Fruit fly (Drosophila melanogaster) whole organism, embryonic: ENCODE measurements around the gene Mst77F.

Source experiments
- Bgb ChIP-seq: fragments of 200-800 bp; sonication (Bioruptor generic); IDR thresholded peaks from 2 replicates; pipeline ENCODE4 v1.3.6; 2022; ENCODE audit warnings: missing biosample characterization, missing genetic modification characterization; ENCODE audit not compliant: partially characterized antibody
- CG10366 ChIP-seq: fragments of 200-800 bp; sonication (Bioruptor generic); IDR thresholded peaks from 2 replicates; pipeline ENCODE4 v1.3.6; 2022; ENCODE audit warnings: missing biosample characterization, missing genetic modification characterization
- CG10565 ChIP-seq: fragments of 200-800 bp; sonication (Bioruptor generic); optimal IDR thresholded peaks from 3 replicates; lab custom pipeline; 2016; ENCODE audit warnings: missing biosample characterization, mild to moderate bottlenecking, missing genetic modification characterization
- CG11093 ChIP-seq: fragments of 200-800 bp; sonication (Bioruptor generic); IDR thresholded peaks from 3 replicates; pipeline ENCODE4 v1.3.6; 2022; ENCODE audit warnings: missing biosample characterization, missing genetic modification characterization
- CG11504 ChIP-seq: fragments of 200-800 bp; sonication (Bioruptor generic); optimal IDR thresholded peaks from 3 replicates; lab custom pipeline; 2019; ENCODE audit warnings: missing biosample characterization, mild to moderate bottlenecking, missing genetic modification characterization, moderate library complexity
- CG11560 ChIP-seq: fragments of 200-800 bp; sonication (Bioruptor generic); IDR thresholded peaks from 3 replicates; pipeline ENCODE4 v1.3.6; 2022; ENCODE audit warnings: missing biosample characterization, missing genetic modification characterization
- CG13624 ChIP-seq: fragments of 200-800 bp; sonication (Bioruptor generic); optimal IDR thresholded peaks from 2 replicates; lab custom pipeline; 2016; ENCODE audit warnings: missing biosample characterization, missing genetic modification characterization
- CG15011 ChIP-seq: fragments of 200-800 bp; sonication (Bioruptor generic); optimal IDR thresholded peaks from 3 replicates; lab custom pipeline; 2018; ENCODE audit warnings: missing biosample characterization, mild to moderate bottlenecking, missing genetic modification characterization
- CG1602 ChIP-seq: fragments of 200-800 bp; sonication (Bioruptor generic); optimal IDR thresholded peaks from 3 replicates; lab custom pipeline; 2016; ENCODE audit warnings: missing biosample characterization, missing genetic modification characterization
- CG16779 ChIP-seq: fragments of 200-800 bp; sonication (Bioruptor generic); IDR thresholded peaks from 2 replicates; pipeline ENCODE4 v1.3.6; 2022; ENCODE audit warnings: missing biosample characterization, missing genetic modification characterization
- CG2712 ChIP-seq: fragments of 200-800 bp; optimal IDR thresholded peaks from 3 replicates; lab custom pipeline; 2019; ENCODE audit warnings: missing biosample characterization, mild to moderate bottlenecking, missing genetic modification characterization, moderate library complexity
- CG2875 ChIP-seq: fragments of 200-800 bp; sonication (Bioruptor generic); optimal IDR thresholded peaks from 2 replicates; lab custom pipeline; 2017; ENCODE audit warnings: missing biosample characterization, mild to moderate bottlenecking, missing genetic modification characterization, missing genetic modification reagents
- CG3163 ChIP-seq: fragments of 200-800 bp; sonication (Bioruptor generic); optimal IDR thresholded peaks from 3 replicates; lab custom pipeline; 2016; ENCODE audit warnings: missing biosample characterization, missing genetic modification characterization
- CG33557 ChIP-seq: fragments of 200-800 bp; sonication (Bioruptor generic); optimal IDR thresholded peaks from 2 replicates; lab custom pipeline; 2019; ENCODE audit warnings: missing biosample characterization, mild to moderate bottlenecking, missing genetic modification characterization, moderate library complexity
- CG4617 ChIP-seq: fragments of 200-800 bp; sonication (Bioruptor generic); optimal IDR thresholded peaks from 3 replicates; lab custom pipeline; 2016; ENCODE audit warnings: missing biosample characterization, missing genetic modification characterization, borderline replicate concordance
- CG5953 ChIP-seq: fragments of 200-800 bp; sonication (Bioruptor generic); IDR thresholded peaks from 2 replicates; pipeline ENCODE4 v1.3.6; 2022; ENCODE audit warnings: missing biosample characterization, missing genetic modification characterization
- CG7271 ChIP-seq: fragments of 200-800 bp; sonication (Bioruptor generic); optimal IDR thresholded peaks from 2 replicates; lab custom pipeline; 2018; ENCODE audit warnings: missing biosample characterization, mild to moderate bottlenecking, missing genetic modification characterization, moderate library complexity
- CG7786 ChIP-seq: fragments of 200-800 bp; sonication (Bioruptor generic); optimal IDR thresholded peaks from 2 replicates; lab custom pipeline; 2016; ENCODE audit warnings: missing biosample characterization, missing genetic modification characterization
- CG7839 ChIP-seq: fragments of 200-800 bp; sonication (Bioruptor generic); optimal IDR thresholded peaks from 3 replicates; lab custom pipeline; 2018; ENCODE audit warnings: missing biosample characterization, mild to moderate bottlenecking, missing genetic modification characterization, moderate library complexity
- CG9215 ChIP-seq: fragments of 200-800 bp; sonication (Bioruptor generic); IDR thresholded peaks from 2 replicates; pipeline ENCODE4 v1.3.6; 2022; ENCODE audit warnings: missing biosample characterization, missing genetic modification characterization
- Dek ChIP-seq: fragments of 200-800 bp; sonication (Bioruptor generic); optimal IDR thresholded peaks from 3 replicates; lab custom pipeline; 2019; ENCODE audit warnings: missing biosample characterization, mild to moderate bottlenecking, missing genetic modification characterization, moderate library complexity
- Ets97D ChIP-seq: fragments of 200-800 bp; sonication (Bioruptor generic); optimal IDR thresholded peaks from 3 replicates; lab custom pipeline; 2016; ENCODE audit warnings: missing biosample characterization, missing genetic modification characterization
- HHEX ChIP-seq: fragments of 200-800 bp; sonication (Bioruptor generic); optimal IDR thresholded peaks from 3 replicates; lab custom pipeline; 2017; ENCODE audit warnings: missing biosample characterization, mild to moderate bottlenecking, missing genetic modification characterization, missing genetic modification reagents
- Hand ChIP-seq: fragments of 200-800 bp; sonication (Bioruptor generic); optimal IDR thresholded peaks from 2 replicates; lab custom pipeline; 2017; ENCODE audit warnings: mild to moderate bottlenecking, missing biosample characterization, missing genetic modification reagents, missing genetic modification characterization
- Med ChIP-seq: fragments of 200-800 bp; sonication (Bioruptor generic); peaks from one replicate; lab custom pipeline; 2016; ENCODE audit warnings: missing biosample characterization, missing genetic modification characterization, mild to moderate bottlenecking, inconsistent platforms, moderate library complexity
- Nf-YC ChIP-seq: fragments of 200-800 bp; optimal IDR thresholded peaks from 3 replicates; lab custom pipeline; 2019; ENCODE audit warnings: missing biosample characterization, mild to moderate bottlenecking, missing genetic modification characterization, moderate library complexity
- Sox102F ChIP-seq: fragments of 200-800 bp; sonication (Bioruptor generic); optimal IDR thresholded peaks from 2 replicates; lab custom pipeline; 2018; ENCODE audit warnings: missing biosample characterization, mild to moderate bottlenecking, missing genetic modification characterization, moderate library complexity
- Spps ChIP-seq: fragments of 200-800 bp; sonication (Bioruptor generic); optimal IDR thresholded peaks from 2 replicates; lab custom pipeline; 2018; ENCODE audit warnings: missing biosample characterization, mild to moderate bottlenecking, missing genetic modification characterization
- YL-1 ChIP-seq: fragments of 200-800 bp; sonication (Bioruptor generic); optimal IDR thresholded peaks from 3 replicates; lab custom pipeline; 2017; ENCODE audit warnings: missing biosample characterization, mild to moderate bottlenecking, missing genetic modification characterization
- chinmo ChIP-seq: fragments of 200-800 bp; sonication (Bioruptor generic); IDR thresholded peaks from 4 replicates; pipeline ENCODE4 v1.3.6; 2022; ENCODE audit warnings: missing biosample characterization, missing genetic modification characterization; ENCODE audit not compliant: partially characterized antibody
- chn ChIP-seq: fragments of 200-800 bp; sonication (Bioruptor generic); optimal IDR thresholded peaks from 2 replicates; lab custom pipeline; 2016; ENCODE audit warnings: missing biosample characterization, missing genetic modification characterization
- crc ChIP-seq: fragments of 200-800 bp; sonication (Bioruptor generic); optimal IDR thresholded peaks from 2 replicates; lab custom pipeline; 2016; ENCODE audit warnings: missing biosample characterization, missing genetic modification characterization
- crp ChIP-seq, 2 experiments: fragments of 200-800 bp; sonication (Bioruptor generic); optimal IDR thresholded peaks; 2 replicates in 1 of 2; 3 replicates in 1 of 2; lab custom pipeline; 2017; ENCODE audit warnings: missing biosample characterization in 2 of 2, missing genetic modification characterization in 2 of 2, mild to moderate bottlenecking in 1 of 2, moderate library complexity in 1 of 2
- dysf ChIP-seq: fragments of 200-800 bp; sonication (Bioruptor generic); IDR thresholded peaks from 3 replicates; pipeline ENCODE4 v1.3.6; 2022; ENCODE audit warnings: missing biosample characterization, missing genetic modification characterization
- gfzf ChIP-seq: fragments of 200-800 bp; sonication (Bioruptor generic); optimal IDR thresholded peaks from 2 replicates; lab custom pipeline; 2016; ENCODE audit warnings: missing biosample characterization, mild to moderate bottlenecking, missing genetic modification characterization, moderate library complexity
- grn ChIP-seq: fragments of 200-800 bp; sonication (Bioruptor generic); optimal IDR thresholded peaks from 3 replicates; lab custom pipeline; 2017; ENCODE audit warnings: missing biosample characterization, missing genetic modification characterization
- gsb ChIP-seq: fragments of 200-800 bp; sonication (Bioruptor generic); IDR thresholded peaks from 2 replicates; pipeline ENCODE4 v1.3.6; 2022; ENCODE audit warnings: missing biosample characterization, missing genetic modification characterization
- hkb ChIP-seq, 2 experiments: fragments of 200-800 bp in 1 of 2; fragments of >200 bp in 1 of 2; sonication (Bioruptor generic) in 1 of 2; IDR thresholded peaks in 1 of 2; optimal IDR thresholded peaks in 1 of 2; 2 replicates each; pipeline versions ENCODE4 v1.3.6 to Lab custom; 2017 to 2022; ENCODE audit warnings: missing biosample characterization in 1 of 2, missing genetic modification characterization in 1 of 2
- insv ChIP-seq, 2 experiments: fragments of 200-800 bp; sonication (Bioruptor generic); optimal IDR thresholded peaks; 3 replicates each; lab custom pipeline; 2016 to 2018; ENCODE audit warnings: missing biosample characterization in 2 of 2, missing genetic modification characterization in 2 of 2
- kay ChIP-seq: fragments of 200-800 bp; sonication (Bioruptor generic); optimal IDR thresholded peaks from 2 replicates; lab custom pipeline; 2016; ENCODE audit warnings: missing biosample characterization, missing genetic modification characterization
- peb ChIP-seq: fragments of 200-800 bp; sonication (Bioruptor generic); IDR thresholded peaks from 2 replicates; pipeline ENCODE4 v1.3.6; 2022; ENCODE audit warnings: missing biosample characterization, missing genetic modification characterization
- sim ChIP-seq: fragments of 200-800 bp; sonication (Bioruptor generic); IDR thresholded peaks from 2 replicates; pipeline ENCODE4 v1.3.6; 2022; ENCODE audit warnings: missing biosample characterization, missing genetic modification characterization
- ttk ChIP-seq: fragments of 200-800 bp; sonication (Bioruptor generic); IDR thresholded peaks from 2 replicates; pipeline ENCODE4 v2.1.2; 2022; ENCODE audit warnings: missing biosample characterization, missing genetic modification characterization
- wek ChIP-seq: fragments of 200-800 bp; sonication (Bioruptor generic); optimal IDR thresholded peaks from 3 replicates; lab custom pipeline; 2018; ENCODE audit warnings: missing biosample characterization, mild to moderate bottlenecking, missing genetic modification characterization, moderate library complexity
- zen2 ChIP-seq: fragments of 200-800 bp; sonication (Bioruptor generic); IDR thresholded peaks from 3 replicates; pipeline ENCODE4 v1.3.6; 2022; ENCODE audit warnings: missing biosample characterization, missing genetic modification characterization; ENCODE audit not compliant: partially characterized antibody

The Mst77F gene

dm6 chr3L:20771891-20772646, 45.8 kb downstream of the Mst77F start (continued):
- TF ChIP-seq CG4617 (GFP tag; lab: Kevin White, UChicago) (peak; percentile 52), CG15011 (GFP tag; lab: Kevin White, UChicago) (peak; percentile 37), CG5953 (GFP tag; lab: Robert Waterston, UW) (peak; percentile 83), Nf-YC (tag; lab: Kevin White, UChicago) (no peak), gfzf (GFP tag; lab: Kevin White, UChicago) (no peak), CG11504 (tag; lab: Kevin White, UChicago) (peak; percentile 83), CG1602 (GFP tag; lab: Kevin White, UChicago) (peak; percentile 73), CG16779 (GFP tag; lab: Robert Waterston, UW) (peak; percentile 63; the same call in 1 of the 2 replicates), CG13624 (peak; percentile 57), Bgb (no peak), chinmo (GFP tag; lab: Robert Waterston, UW) (no peak), CG10366 (GFP tag; lab: Robert Waterston, UW) (peak; percentile 80), CG9215 (peak; percentile 59), CG11560 (peak; percentile 38; the same call in 1 of the 3 replicates), CG3163 (peak; percentile 35), CG7786 (GFP tag; lab: Kevin White, UChicago) (peak; percentile 75), insv (GFP tag; optimal IDR thresholded peaks at IDR 0.05; lab: Kevin White, UChicago) (peak in 1 of 2 experiments; percentile 25)

dm6 chr3L:20771001-20771890, 46.6 kb downstream of the Mst77F start, which contains the start of the genes CG4042 and Pitslre:
TSS of gene CG4042 (minus strand) at chr3L:20771507.
TSS of gene Pitslre (plus strand) at chr3L:20771528.
- TF ChIP-seq Ets97D (GFP tag; lab: Kevin White, UChicago) (peak; percentile 48), kay (GFP tag; lab: Kevin White, UChicago) (peak; percentile 25), hkb (optimal IDR thresholded peaks at IDR 0.05; lab: Kevin White, UChicago) (no peak), hkb (GFP tag; IDR thresholded peaks at IDR 0.05; lab: Robert Waterston, UW) (peak; percentile 16; the same call in 1 of the 2 replicates), wek (no peak), crc (GFP tag; lab: Kevin White, UChicago) (no peak), sim (GFP tag; lab: Robert Waterston, UW) (no peak), CG33557 (no peak), Spps (tag; lab: Kevin White, UChicago) (no peak), gsb (GFP tag; lab: Robert Waterston, UW) (no peak), crp (GFP tag; optimal IDR thresholded peaks at IDR 0.05; lab: Kevin White, UChicago) (peak; percentile 95 to 96), peb (GFP tag; lab: Robert Waterston, UW) (no peak), CG2875 (GFP tag; lab: Kevin White, UChicago) (no peak), ttk (GFP tag; lab: Robert Waterston, UW) (no peak), CG2712 (tag; lab: Kevin White, UChicago) (peak; percentile 60), Sox102F (GFP tag; lab: Kevin White, UChicago) (peak; percentile 8), dysf (GFP tag; lab: Robert Waterston, UW) (peak; percentile 36; the same call in 1 of the 3 replicates), Dek (peak; percentile 36), CG10565 (GFP tag; lab: Kevin White, UChicago) (no peak), CG7271 (tag; lab: Kevin White, UChicago) (no peak), YL-1 (GFP tag; lab: Kevin White, UChicago) (peak; percentile 73), CG11093 (GFP tag; lab: Robert Waterston, UW) (no peak), HHEX (GFP tag; lab: Kevin White, UChicago) (no peak), Hand (GFP tag; lab: Kevin White, UChicago) (no peak), zen2 (no peak; the same call in 2 of the 3 replicates), grn (GFP tag; lab: Kevin White, UChicago) (no peak), Med (GFP tag; lab: Kevin White, UChicago) (no peak), chn (peak; percentile 29), CG7839 (peak; percentile 30), CG15011 (GFP tag; lab: Kevin White, UChicago) (no peak)
